Worm (Caenorhabditis elegans) whole organism, L4/young adult: ENCODE results near the gene mev-1.

Source experiments
- W03F9.2 ChIP-seq: fragments of 150-350 bp; optimal IDR thresholded peaks from 2 replicates; lab custom pipeline; 2014; ENCODE audit warnings: missing biosample characterization, missing genetic modification characterization
- dao-5 ChIP-seq: sonication (generic microtip); optimal IDR thresholded peaks from 2 replicates; lab custom pipeline; 2016; ENCODE audit warnings: missing genotype, missing genetic modification characterization, moderate library complexity, missing compliant biosample characterization
- him-1 ChIP-seq: sonication (generic microtip); optimal IDR thresholded peaks from 2 replicates; lab custom pipeline; 2016; ENCODE audit warnings: missing genotype, missing genetic modification reagents, missing genetic modification characterization, missing compliant biosample characterization

DNA sequence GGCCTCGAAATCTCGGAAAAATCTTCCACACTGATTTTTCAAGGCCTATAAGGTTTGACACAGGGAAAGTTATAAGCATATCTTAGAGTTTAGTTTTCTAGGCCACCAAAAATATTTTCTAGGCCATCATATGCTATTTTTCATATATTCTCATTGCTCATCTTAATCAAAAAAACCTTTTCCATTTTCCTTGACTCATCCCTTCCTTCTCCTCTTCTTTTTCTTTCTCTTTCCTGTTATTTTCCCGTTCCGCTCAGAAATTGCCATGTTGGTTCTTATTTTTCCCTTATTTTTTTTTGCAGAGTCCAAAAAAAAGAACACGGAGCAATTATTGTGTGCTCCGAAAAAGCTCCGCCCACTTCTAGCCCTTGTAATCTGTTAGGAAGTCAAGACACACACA lies 30.6 kb downstream of the mev-1 start, which contains the start of gene tbc-8:
- TF ChIP-seq dao-5 (tag; lab: Kevin White, UChicago) (no peak), W03F9.2 (tag; lab: Kevin White, UChicago) (no peak), him-1 (tag; lab: Kevin White, UChicago) (no peak)
